Worm (Caenorhabditis elegans) whole organism, late embryonic: ENCODE data around the gene dct-15.

Experiments
- C38D4.7 ChIP-seq: fragments of 200-800 bp; sonication (Bioruptor generic); optimal IDR thresholded peaks from 2 replicates; lab custom pipeline; 2018; ENCODE audit warnings: mild to moderate bottlenecking, missing genetic modification characterization, moderate library complexity, missing compliant biosample characterization
- ceh-34 ChIP-seq: sonication (generic microtip); optimal IDR thresholded peaks from 2 replicates; lab custom pipeline; 2016; ENCODE audit warnings: mild to moderate bottlenecking, missing genetic modification characterization, missing compliant biosample characterization
- eyg-1 ChIP-seq: sonication (generic microtip); optimal IDR thresholded peaks from 2 replicates; lab custom pipeline; 2016; ENCODE audit warnings: missing genotype, missing genetic modification characterization, missing compliant biosample characterization
- pqm-1 ChIP-seq: sonication (generic microtip); optimal IDR thresholded peaks from 2 replicates; lab custom pipeline; 2016; ENCODE audit warnings: missing genetic modification characterization, missing compliant biosample characterization
- sox-4 ChIP-seq: sonication (generic microtip); optimal IDR thresholded peaks from 2 replicates; lab custom pipeline; 2017; ENCODE audit warnings: mild to moderate bottlenecking, missing genetic modification characterization, inconsistent platforms, missing compliant biosample characterization
- tbx-2 ChIP-seq: sonication (generic microtip); optimal IDR thresholded peaks from 2 replicates; lab custom pipeline; 2016; ENCODE audit warnings: missing genetic modification characterization, missing compliant biosample characterization
- unc-42 ChIP-seq: sonication (generic microtip); optimal IDR thresholded peaks from 2 replicates; lab custom pipeline; 2016; ENCODE audit warnings: missing genotype, missing genetic modification characterization, missing compliant biosample characterization
- unc-86 ChIP-seq: sonication (generic microtip); optimal IDR thresholded peaks from 2 replicates; lab custom pipeline; 2016; ENCODE audit warnings: missing genetic modification characterization, missing compliant biosample characterization

DNA sequence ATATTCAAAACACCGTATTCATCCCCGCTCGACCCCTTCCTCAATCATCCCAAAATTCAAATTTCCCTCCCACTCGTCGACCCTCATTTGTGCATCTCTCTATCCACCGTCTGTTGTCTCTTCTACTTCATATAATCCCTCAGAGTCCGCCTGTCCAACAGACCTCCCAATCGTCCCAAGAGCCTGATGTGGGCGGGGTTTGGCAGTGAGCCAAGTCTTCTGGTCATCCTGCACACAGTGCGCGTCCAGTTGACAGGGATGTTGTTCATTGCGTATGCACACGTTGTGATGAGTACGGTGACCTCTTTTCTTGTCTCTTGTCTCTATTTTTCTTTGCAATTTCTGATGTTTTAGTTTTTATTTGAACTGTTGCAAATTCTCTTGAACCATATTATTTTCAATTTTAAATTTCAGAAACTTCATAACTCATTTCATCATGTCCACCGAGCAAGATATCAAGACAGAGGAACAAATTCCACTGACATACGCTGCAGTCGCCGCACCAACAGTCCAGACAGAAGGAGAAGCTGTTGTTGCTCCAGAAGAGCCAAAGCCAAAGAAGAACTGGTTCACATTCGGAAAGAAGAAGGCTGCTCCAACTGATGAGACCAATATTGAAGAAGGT is 38.3 kb downstream of the dct-15 start, which contains the start of gene cav-1:
- TF ChIP-seq ceh-34 (tag; lab: Kevin White, UChicago) = no peak
- no peak for TF ChIP-seq sox-4 (tag; lab: Kevin White, UChicago)
- TF ChIP-seq eyg-1 (tag; lab: Kevin White, UChicago) = no peak
- TF ChIP-seq pqm-1 (tag; lab: Kevin White, UChicago) = no peak
- no peak for TF ChIP-seq C38D4.7 (GFP tag; lab: Kevin White, UChicago)
- no peak for TF ChIP-seq unc-86 (tag; lab: Kevin White, UChicago)
- TF ChIP-seq tbx-2 (tag; lab: Kevin White, UChicago) = peak; percentile 31
- TF ChIP-seq unc-42 (tag; lab: Kevin White, UChicago) = no peak
